In the genomic region with DNA sequence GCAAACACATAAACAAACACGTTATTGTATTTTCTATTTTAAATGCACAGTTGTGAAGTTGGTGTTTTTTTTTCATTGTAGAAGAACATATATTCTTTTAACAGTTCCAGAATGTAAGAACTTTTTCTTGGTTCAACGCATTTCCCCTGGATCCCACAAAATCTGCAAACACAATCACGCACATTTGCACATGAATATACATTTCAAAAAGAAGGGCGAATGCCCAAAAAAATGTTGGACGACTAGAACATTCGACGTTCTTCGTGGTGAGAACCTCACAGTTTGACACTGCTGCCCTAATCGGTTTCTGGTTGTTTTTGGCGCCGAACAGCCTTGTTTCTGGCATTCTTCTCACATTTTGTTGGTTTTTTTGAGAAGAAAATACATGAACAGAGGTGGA, we compare ENCODE assay signal across 4 worm cellular contexts.
TF ChIP-seq lines count a peak whose summit lies in the region.

No protein-coding gene starts in this region.

TF ChIP-seq in whole organism, L1 larva, 84 proteins besides CTCF, POLR2A, EP300 and RAD21 (continued from another document):
- TF ChIP-seq swsn-7 (tag; optimal IDR thresholded peaks at IDR 0.05; lab: Kevin White, UChicago) (peak; percentile 28), snu-23 (GFP tag; optimal IDR thresholded peaks at IDR 0.05; lab: Kevin White, UChicago) (peak; percentile 51), dpl-1 (GFP tag; optimal IDR thresholded peaks at IDR 0.05; lab: Kevin White, UChicago) (peak in 1 of 3 experiments; percentile 47), mdl-1 (tag; optimal IDR thresholded peaks at IDR 0.05; lab: Kevin White, UChicago) (peak in 1 of 2 experiments; percentile 33), ztf-4 (tag; optimal IDR thresholded peaks at IDR 0.05; lab: Kevin White, UChicago) (no peak), nhr-47 (tag; optimal IDR thresholded peaks at IDR 0.05; lab: Kevin White, UChicago) (peak; percentile 49), pag-3 (tag; optimal IDR thresholded peaks at IDR 0.05; lab: Kevin White, UChicago; ENCODE audit: borderline replicate concordance, insufficient read depth) (no peak), xbp-1 (tag; optimal IDR thresholded peaks at IDR 0.05; lab: Kevin White, UChicago) (peak; percentile 16), lin-14 (GFP tag; optimal IDR thresholded peaks at IDR 0.05; lab: Kevin White, UChicago) (peak; percentile 52), C16A3.4 (tag; optimal IDR thresholded peaks at IDR 0.05; lab: Kevin White, UChicago) (no peak), unc-98 (GFP tag; IDR thresholded peaks at IDR 0.05; lab: Robert Waterston, UW) (no peak), alr-1 (tag; optimal IDR thresholded peaks at IDR 0.05; lab: Kevin White, UChicago; ENCODE audit: borderline replicate concordance) (no peak), nhr-20 (tag; optimal IDR thresholded peaks at IDR 0.05; lab: Kevin White, UChicago) (peak; percentile 27)

TF ChIP-seq in whole organism, L2 larva, 48 proteins besides CTCF, POLR2A, EP300 and RAD21 (continued from another document):
- TF ChIP-seq mbf-1 (tag; optimal IDR thresholded peaks at IDR 0.05; lab: Kevin White, UChicago) (no peak), C34F6.9 (tag; optimal IDR thresholded peaks at IDR 0.05; lab: Kevin White, UChicago) (peak; percentile 74), lsy-2 (tag; optimal IDR thresholded peaks at IDR 0.05; lab: Kevin White, UChicago) (no peak), nhr-6 (tag; optimal IDR thresholded peaks at IDR 0.05; lab: Kevin White, UChicago) (no peak), egl-27 (tag; optimal IDR thresholded peaks at IDR 0.05; lab: Kevin White, UChicago) (no peak), crh-2 (tag; optimal IDR thresholded peaks at IDR 0.05; lab: Kevin White, UChicago) (peak; percentile 35), Y55F3AM.14 (GFP tag; optimal IDR thresholded peaks at IDR 0.05; lab: Kevin White, UChicago) (no peak), ztf-4 (tag; optimal IDR thresholded peaks at IDR 0.05; lab: Kevin White, UChicago) (no peak), ZK546.5 (tag; optimal IDR thresholded peaks at IDR 0.05; lab: Kevin White, UChicago) (no peak), lin-13 (GFP tag; optimal IDR thresholded peaks at IDR 0.05; lab: Kevin White, UChicago) (no peak), nhr-21 (tag; optimal IDR thresholded peaks at IDR 0.05; lab: Kevin White, UChicago) (no peak), ztf-1 (GFP tag; conservative IDR thresholded peaks at IDR 0.05; lab: Robert Waterston, UW) (no peak), R02D3.7 (tag; optimal IDR thresholded peaks at IDR 0.05; lab: Kevin White, UChicago) (no peak), sma-9 (GFP tag; optimal IDR thresholded peaks at IDR 0.05; lab: Kevin White, UChicago) (peak; percentile 7), sma-9 (tag; optimal IDR thresholded peaks at IDR 0.05; lab: Kevin White, UChicago) (no peak), alr-1 (tag; optimal IDR thresholded peaks at IDR 0.05; lab: Kevin White, UChicago) (no peak), unc-62 (GFP tag; optimal IDR thresholded peaks at IDR 0.05; lab: Kevin White, UChicago) (no peak), nhr-11 (tag; optimal IDR thresholded peaks at IDR 0.05; lab: Kevin White, UChicago) (no peak), lin-11 (tag; optimal IDR thresholded peaks at IDR 0.05; lab: Kevin White, UChicago) (no peak)

TF ChIP-seq in whole organism, L3 larva, 47 proteins besides CTCF, POLR2A, EP300 and RAD21 (continued from another document):
- TF ChIP-seq eor-1 (tag; optimal IDR thresholded peaks at IDR 0.05; lab: Kevin White, UChicago) (no peak), lin-39 (tag; optimal IDR thresholded peaks at IDR 0.05; lab: Kevin White, UChicago) (peak; percentile 51), hmg-11 (tag; optimal IDR thresholded peaks at IDR 0.05; lab: Kevin White, UChicago) (peak; percentile 26), elt-3 (tag; optimal IDR thresholded peaks at IDR 0.05; lab: Kevin White, UChicago) (no peak), fkh-10 (GFP tag; optimal IDR thresholded peaks at IDR 0.05; lab: Kevin White, UChicago) (no peak), nhr-67 (tag; optimal IDR thresholded peaks at IDR 0.05; lab: Kevin White, UChicago) (no peak), snpc-4 (tag; optimal IDR thresholded peaks at IDR 0.05; lab: Kevin White, UChicago) (no peak), nfya-1 (tag; optimal IDR thresholded peaks at IDR 0.05; lab: Kevin White, UChicago; ENCODE audit: insufficient read depth) (peak; percentile 52), elt-2 (tag; optimal IDR thresholded peaks at IDR 0.05; lab: Kevin White, UChicago) (peak; percentile 43), mdl-1 (tag; optimal IDR thresholded peaks at IDR 0.05; lab: Kevin White, UChicago) (no peak)

TF ChIP-seq in whole organism, L4 larva, 104 proteins besides CTCF, POLR2A, EP300 and RAD21 (continued from another document):
- no peak for TF ChIP-seq dmd-6 (GFP tag; IDR thresholded peaks at IDR 0.05; lab: Robert Waterston, UW)
- TF ChIP-seq hlh-30 (tag; optimal IDR thresholded peaks at IDR 0.05; lab: Kevin White, UChicago; ENCODE audit: insufficient read depth) = peak; percentile 8
- TF ChIP-seq unc-130 (GFP tag; optimal IDR thresholded peaks at IDR 0.05; lab: Kevin White, UChicago) = no peak
- peak; percentile 47 for TF ChIP-seq aha-1 (tag; lab: Kevin White, UChicago)
- peak; percentile 57 for TF ChIP-seq hlh-11 (tag; optimal IDR thresholded peaks at IDR 0.05; lab: Kevin White, UChicago)
- peak; percentile 43 for TF ChIP-seq nhr-11 (tag; optimal IDR thresholded peaks at IDR 0.05; lab: Kevin White, UChicago)
- peak; percentile 80 for TF ChIP-seq dve-1 (tag; optimal IDR thresholded peaks at IDR 0.05; lab: Kevin White, UChicago; ENCODE audit: insufficient read depth)
- TF ChIP-seq ztf-11 (tag; optimal IDR thresholded peaks at IDR 0.05; lab: Kevin White, UChicago) = no peak
- 0 out of 2 replicates have a peak, but pooled peaks have one; percentile 51 for TF ChIP-seq T26A8.4 (GFP tag; IDR thresholded peaks at IDR 0.05; lab: Robert Waterston, UW)
- TF ChIP-seq nhr-77 (tag; optimal IDR thresholded peaks at IDR 0.05; lab: Kevin White, UChicago) = peak; percentile 26
- TF ChIP-seq mes-2 (tag; optimal IDR thresholded peaks at IDR 0.05; lab: Kevin White, UChicago; ENCODE audit: poor library complexity, severe bottlenecking) = peak; percentile 71
- peak; percentile 55 for TF ChIP-seq dpl-1 (GFP tag; optimal IDR thresholded peaks at IDR 0.05; lab: Kevin White, UChicago)
